Worm (Caenorhabditis elegans) whole organism, mixed stage, embryonic: ENCODE data around the gene F17C8.6.
"Not testable (repeated sequence)": the region's sequence is repeated elsewhere in the genome, so short reads cannot be mapped to it uniquely, and the experiment has no call there.

ENCODE experiments used
- M03D4.4 ChIP-seq: sonication (generic microtip); optimal IDR thresholded peaks from 2 replicates; lab custom pipeline; 2017; ENCODE audit warnings: mild to moderate bottlenecking, missing genetic modification characterization, missing compliant biosample characterization
- bed-3 ChIP-seq: fragments of 200-800 bp; sonication (Bioruptor generic); optimal IDR thresholded peaks from 3 replicates; lab custom pipeline; 2018; ENCODE audit warnings: mild to moderate bottlenecking, missing genetic modification characterization, moderate library complexity, missing compliant biosample characterization
- blmp-1 ChIP-seq: fragments of 150-350 bp; optimal IDR thresholded peaks from 2 replicates; lab custom pipeline; 2014; ENCODE audit warnings: missing biosample characterization, missing genetic modification characterization
- ceh-39 ChIP-seq: fragments of 150-350 bp; optimal IDR thresholded peaks from 2 replicates; lab custom pipeline; 2014; ENCODE audit warnings: missing biosample characterization, missing genetic modification characterization
- ceh-43 ChIP-seq: fragments of 200-800 bp; sonication (Bioruptor generic); optimal IDR thresholded peaks from 2 replicates; lab custom pipeline; 2018; ENCODE audit warnings: mild to moderate bottlenecking, missing genetic modification characterization, moderate library complexity, missing compliant biosample characterization
- ceh-83 ChIP-seq: fragments of 200-800 bp; sonication (Bioruptor generic); optimal IDR thresholded peaks from 2 replicates; lab custom pipeline; 2018; ENCODE audit warnings: mild to moderate bottlenecking, missing genetic modification characterization, missing compliant biosample characterization
- ces-1 ChIP-seq: fragments of 150-350 bp; optimal IDR thresholded peaks from 2 replicates; lab custom pipeline; 2014; ENCODE audit warnings: missing biosample characterization, missing genetic modification reagents, missing genetic modification characterization
- cnd-1 ChIP-seq: fragments of 200-800 bp; sonication (Bioruptor generic); optimal IDR thresholded peaks from 2 replicates; lab custom pipeline; 2018; ENCODE audit warnings: mild to moderate bottlenecking, missing genetic modification characterization, missing compliant biosample characterization
- elt-1 ChIP-seq: sonication (generic microtip); optimal IDR thresholded peaks from 2 replicates; lab custom pipeline; 2017; ENCODE audit warnings: missing genetic modification characterization, mild to moderate bottlenecking, missing compliant biosample characterization, antibody characterized with exemption, moderate library complexity, borderline replicate concordance; ENCODE audit not compliant: insufficient read depth
- elt-3 ChIP-seq: fragments of 150-350 bp; optimal IDR thresholded peaks from 2 replicates; lab custom pipeline; 2014; ENCODE audit warnings: missing biosample characterization, missing genetic modification characterization
- flh-1 ChIP-seq: fragments of 200-800 bp; sonication (Bioruptor generic); optimal IDR thresholded peaks from 2 replicates; lab custom pipeline; 2018; ENCODE audit warnings: mild to moderate bottlenecking, missing genetic modification characterization, moderate library complexity, missing compliant biosample characterization
- ham-2 ChIP-seq: fragments of 200-800 bp; sonication (Bioruptor generic); optimal IDR thresholded peaks from 2 replicates; lab custom pipeline; 2018; ENCODE audit warnings: mild to moderate bottlenecking, missing genetic modification characterization, missing compliant biosample characterization
- hlh-1 ChIP-seq: fragments of 150-350 bp; optimal IDR thresholded peaks from 2 replicates; lab custom pipeline; 2014; ENCODE audit warnings: missing biosample characterization, missing genetic modification reagents, missing genetic modification characterization
- lin-13 ChIP-seq: fragments of 150-350 bp; optimal IDR thresholded peaks from 2 replicates; lab custom pipeline; 2014; ENCODE audit warnings: missing biosample characterization, missing genetic modification characterization
- lin-32 ChIP-seq: fragments of 200-800 bp; sonication (Bioruptor generic); optimal IDR thresholded peaks from 2 replicates; lab custom pipeline; 2018; ENCODE audit warnings: mild to moderate bottlenecking, missing genetic modification characterization, missing compliant biosample characterization
- lsy-2 ChIP-seq: fragments of 150-350 bp; optimal IDR thresholded peaks from 2 replicates; lab custom pipeline; 2014; ENCODE audit warnings: missing biosample characterization, missing genetic modification characterization
- mab-5 ChIP-seq: fragments of 150-350 bp; optimal IDR thresholded peaks from 2 replicates; lab custom pipeline; 2014; ENCODE audit warnings: missing biosample characterization, missing genetic modification characterization
- mep-1 ChIP-seq: fragments of 150-350 bp; optimal IDR thresholded peaks from 2 replicates; lab custom pipeline; 2017; ENCODE audit warnings: missing biosample characterization, missing genetic modification reagents, missing genetic modification characterization, inconsistent platforms
- mls-2 ChIP-seq: sonication (generic microtip); optimal IDR thresholded peaks from 2 replicates; lab custom pipeline; 2016; ENCODE audit warnings: mild to moderate bottlenecking, missing genetic modification characterization, moderate library complexity, missing compliant biosample characterization
- nhr-2 ChIP-seq: fragments of 150-350 bp; optimal IDR thresholded peaks from 2 replicates; lab custom pipeline; 2014; ENCODE audit warnings: missing biosample characterization, missing genetic modification characterization
- nhr-237 ChIP-seq: fragments of 150-350 bp; optimal IDR thresholded peaks from 2 replicates; lab custom pipeline; 2014; ENCODE audit warnings: missing biosample characterization, missing genetic modification characterization
- nhr-76 ChIP-seq: sonication (generic microtip); optimal IDR thresholded peaks from 2 replicates; lab custom pipeline; 2017; ENCODE audit warnings: missing biosample characterization, missing genetic modification characterization
- snpc-4 ChIP-seq: fragments of 150-350 bp; optimal IDR thresholded peaks from 2 replicates; lab custom pipeline; 2014; ENCODE audit warnings: missing biosample characterization, missing genetic modification characterization
- sptf-1 ChIP-seq: sonication (generic microtip); optimal IDR thresholded peaks from 2 replicates; lab custom pipeline; 2017; ENCODE audit warnings: mild to moderate bottlenecking, missing genetic modification characterization, moderate library complexity, missing compliant biosample characterization
- tbx-8 ChIP-seq: fragments of 200-800 bp; sonication (Bioruptor generic); optimal IDR thresholded peaks from 2 replicates; lab custom pipeline; 2018; ENCODE audit warnings: mild to moderate bottlenecking, missing genetic modification characterization, moderate library complexity, missing compliant biosample characterization
- unc-39 ChIP-seq: fragments of 150-350 bp; optimal IDR thresholded peaks from 2 replicates; lab custom pipeline; 2014; ENCODE audit warnings: missing biosample characterization, missing genetic modification characterization
- unc-62 ChIP-seq: fragments of 150-350 bp; optimal IDR thresholded peaks from 2 replicates; lab custom pipeline; 2014; ENCODE audit warnings: missing biosample characterization, missing genetic modification reagents, missing genetic modification characterization
- zip-8 ChIP-seq: fragments of 150-350 bp; optimal IDR thresholded peaks from 2 replicates; lab custom pipeline; 2014; ENCODE audit warnings: missing biosample characterization, missing genetic modification characterization
- ztf-11 ChIP-seq: fragments of 150-350 bp; optimal IDR thresholded peaks from 2 replicates; lab custom pipeline; 2014; ENCODE audit warnings: missing biosample characterization, missing genetic modification characterization

Gene F17C8.6

ce11 chrIII:4745934-4746333 is at the start of gene F17C8.6:
Gene F17C8.6, minus strand, starts transcription at chrIII:4746034.
- TF ChIP-seq unc-62 (no peak), ceh-39 (tag; lab: Kevin White, UChicago) (no peak), tbx-8 (GFP tag; lab: Kevin White, UChicago) (no peak), blmp-1 (tag; lab: Kevin White, UChicago) (no peak), mls-2 (no peak)

- TF ChIP-seq lin-32 (GFP tag; lab: Kevin White, UChicago) (no peak), elt-1 (tag; lab: Kevin White, UChicago) (no peak), mls-2 (no peak), sptf-1 (tag; lab: Kevin White, UChicago) (no peak), tbx-8 (GFP tag; lab: Kevin White, UChicago) (no peak), nhr-2 (tag; lab: Kevin White, UChicago) (no peak), lsy-2 (tag; lab: Kevin White, UChicago) (no peak), elt-3 (tag; lab: Kevin White, UChicago) (no peak), mab-5 (tag; lab: Kevin White, UChicago) (no peak), bed-3 (GFP tag; lab: Kevin White, UChicago) (no peak), cnd-1 (no peak), ham-2 (GFP tag; lab: Kevin White, UChicago) (no peak), zip-8 (tag; lab: Kevin White, UChicago) (no peak), ceh-83 (GFP tag; lab: Kevin White, UChicago) (no peak), ceh-43 (no peak), ztf-11 (no peak), M03D4.4 (no peak), blmp-1 (tag; lab: Kevin White, UChicago) (no peak), mep-1 (tag; lab: Kevin White, UChicago) (no peak), nhr-76 (no peak)
These were observed 46.8 kb upstream of the F17C8.6 start, which contains the start of gene mip-1 for ce11 chrIII:4792560-4793136. Gene mip-1, plus strand, starts transcription at chrIII:4793086.

- no peak for TF ChIP-seq mep-1 (tag; lab: Kevin White, UChicago)
- TF ChIP-seq flh-1 (GFP tag; lab: Kevin White, UChicago), result no peak
- TF ChIP-seq zip-8 (tag; lab: Kevin White, UChicago), result no peak
- TF ChIP-seq ces-1, result no peak
- no peak for TF ChIP-seq hlh-1 (tag; lab: Kevin White, UChicago)
- TF ChIP-seq blmp-1 (tag; lab: Kevin White, UChicago), result no peak
- TF ChIP-seq unc-39 (tag; lab: Kevin White, UChicago), result no peak
- TF ChIP-seq snpc-4, result no peak
- no peak for TF ChIP-seq ham-2 (GFP tag; lab: Kevin White, UChicago)
- no peak for TF ChIP-seq nhr-237
- TF ChIP-seq nhr-76, result no peak
- no peak for TF ChIP-seq ceh-43
- TF ChIP-seq lin-13 (tag; lab: Kevin White, UChicago), result no peak
- TF ChIP-seq ztf-11, result no peak
- no peak for TF ChIP-seq cnd-1
- no peak for TF ChIP-seq lsy-2 (tag; lab: Kevin White, UChicago)
- TF ChIP-seq ceh-83 (GFP tag; lab: Kevin White, UChicago), result no peak
These were observed 39.9 kb upstream of the F17C8.6 start, which contains the start of gene mel-28 for ce11 chrIII:4785714-4786113. Gene mel-28, plus strand, starts transcription at chrIII:4786080.

ce11 chrIII:4785131-4785530 is 39.3 kb upstream of the F17C8.6 start, which contains the start of gene enu-3.2:
Gene enu-3.2, minus strand, starts transcription at chrIII:4785235.
- not testable (repeated sequence) for TF ChIP-seq M03D4.4; bed-3 (GFP tag; lab: Kevin White, UChicago); zip-8 (tag; lab: Kevin White, UChicago)

ce11 chrIII:4781937-4782576 is 36.2 kb upstream of the F17C8.6 start, which contains the start of the genes gex-5 and C38D4.10:
Gene gex-5, minus strand, starts transcription at chrIII:4781987.
Gene C38D4.10, plus strand, starts transcription at chrIII:4782526.
- not testable (repeated sequence) for TF ChIP-seq cnd-1; tbx-8 (GFP tag; lab: Kevin White, UChicago); ceh-39 (tag; lab: Kevin White, UChicago)
